Worm (Caenorhabditis elegans) whole organism, mixed stage, embryonic: ENCODE data around the gene mrpl-40.
A peak's percentile ranks its signal among the peaks of the same experiment; 100 is the strongest.

Source experiments
- M03D4.4 ChIP-seq: sonication (generic microtip); optimal IDR thresholded peaks from 2 replicates; lab custom pipeline; 2017; ENCODE audit warnings: mild to moderate bottlenecking, missing genetic modification characterization, missing compliant biosample characterization
- bed-3 ChIP-seq: fragments of 200-800 bp; sonication (Bioruptor generic); optimal IDR thresholded peaks from 3 replicates; lab custom pipeline; 2018; ENCODE audit warnings: mild to moderate bottlenecking, missing genetic modification characterization, moderate library complexity, missing compliant biosample characterization
- blmp-1 ChIP-seq: fragments of 150-350 bp; optimal IDR thresholded peaks from 2 replicates; lab custom pipeline; 2014; ENCODE audit warnings: missing biosample characterization, missing genetic modification characterization
- ceh-39 ChIP-seq: fragments of 150-350 bp; optimal IDR thresholded peaks from 2 replicates; lab custom pipeline; 2014; ENCODE audit warnings: missing biosample characterization, missing genetic modification characterization
- ceh-43 ChIP-seq: fragments of 200-800 bp; sonication (Bioruptor generic); optimal IDR thresholded peaks from 2 replicates; lab custom pipeline; 2018; ENCODE audit warnings: mild to moderate bottlenecking, missing genetic modification characterization, moderate library complexity, missing compliant biosample characterization
- ceh-83 ChIP-seq: fragments of 200-800 bp; sonication (Bioruptor generic); optimal IDR thresholded peaks from 2 replicates; lab custom pipeline; 2018; ENCODE audit warnings: mild to moderate bottlenecking, missing genetic modification characterization, missing compliant biosample characterization
- ces-1 ChIP-seq: fragments of 150-350 bp; optimal IDR thresholded peaks from 2 replicates; lab custom pipeline; 2014; ENCODE audit warnings: missing biosample characterization, missing genetic modification reagents, missing genetic modification characterization
- cnd-1 ChIP-seq: fragments of 200-800 bp; sonication (Bioruptor generic); optimal IDR thresholded peaks from 2 replicates; lab custom pipeline; 2018; ENCODE audit warnings: mild to moderate bottlenecking, missing genetic modification characterization, missing compliant biosample characterization
- drap-1 ChIP-seq: fragments of 200-800 bp; sonication (Bioruptor generic); optimal IDR thresholded peaks from 3 replicates; lab custom pipeline; 2018; ENCODE audit warnings: mild to moderate bottlenecking, missing genetic modification characterization, missing compliant biosample characterization
- elt-1 ChIP-seq: sonication (generic microtip); optimal IDR thresholded peaks from 2 replicates; lab custom pipeline; 2017; ENCODE audit warnings: missing genetic modification characterization, mild to moderate bottlenecking, missing compliant biosample characterization, antibody characterized with exemption, moderate library complexity, borderline replicate concordance; ENCODE audit not compliant: insufficient read depth
- elt-3 ChIP-seq: fragments of 150-350 bp; optimal IDR thresholded peaks from 2 replicates; lab custom pipeline; 2014; ENCODE audit warnings: missing biosample characterization, missing genetic modification characterization
- flh-1 ChIP-seq: fragments of 200-800 bp; sonication (Bioruptor generic); optimal IDR thresholded peaks from 2 replicates; lab custom pipeline; 2018; ENCODE audit warnings: mild to moderate bottlenecking, missing genetic modification characterization, moderate library complexity, missing compliant biosample characterization
- ham-2 ChIP-seq: fragments of 200-800 bp; sonication (Bioruptor generic); optimal IDR thresholded peaks from 2 replicates; lab custom pipeline; 2018; ENCODE audit warnings: mild to moderate bottlenecking, missing genetic modification characterization, missing compliant biosample characterization
- lin-13 ChIP-seq: fragments of 150-350 bp; optimal IDR thresholded peaks from 2 replicates; lab custom pipeline; 2014; ENCODE audit warnings: missing biosample characterization, missing genetic modification characterization
- lin-32 ChIP-seq: fragments of 200-800 bp; sonication (Bioruptor generic); optimal IDR thresholded peaks from 2 replicates; lab custom pipeline; 2018; ENCODE audit warnings: mild to moderate bottlenecking, missing genetic modification characterization, missing compliant biosample characterization
- lsy-2 ChIP-seq: fragments of 150-350 bp; optimal IDR thresholded peaks from 2 replicates; lab custom pipeline; 2014; ENCODE audit warnings: missing biosample characterization, missing genetic modification characterization
- mab-5 ChIP-seq: fragments of 150-350 bp; optimal IDR thresholded peaks from 2 replicates; lab custom pipeline; 2014; ENCODE audit warnings: missing biosample characterization, missing genetic modification characterization
- mep-1 ChIP-seq: fragments of 150-350 bp; optimal IDR thresholded peaks from 2 replicates; lab custom pipeline; 2017; ENCODE audit warnings: missing biosample characterization, missing genetic modification reagents, missing genetic modification characterization, inconsistent platforms
- mls-2 ChIP-seq: sonication (generic microtip); optimal IDR thresholded peaks from 2 replicates; lab custom pipeline; 2016; ENCODE audit warnings: mild to moderate bottlenecking, missing genetic modification characterization, moderate library complexity, missing compliant biosample characterization
- nhr-12 ChIP-seq: fragments of 150-350 bp; optimal IDR thresholded peaks from 2 replicates; lab custom pipeline; 2014; ENCODE audit warnings: missing biosample characterization, missing genetic modification characterization
- nhr-2 ChIP-seq: fragments of 150-350 bp; optimal IDR thresholded peaks from 2 replicates; lab custom pipeline; 2014; ENCODE audit warnings: missing biosample characterization, missing genetic modification characterization
- nhr-237 ChIP-seq: fragments of 150-350 bp; optimal IDR thresholded peaks from 2 replicates; lab custom pipeline; 2014; ENCODE audit warnings: missing biosample characterization, missing genetic modification characterization
- nhr-28 ChIP-seq: fragments of 150-350 bp; optimal IDR thresholded peaks from 2 replicates; lab custom pipeline; 2014; ENCODE audit warnings: missing biosample characterization, missing genetic modification characterization
- nhr-76 ChIP-seq: sonication (generic microtip); optimal IDR thresholded peaks from 2 replicates; lab custom pipeline; 2017; ENCODE audit warnings: missing biosample characterization, missing genetic modification characterization
- pha-4 ChIP-seq: fragments of 150-350 bp; optimal IDR thresholded peaks from 2 replicates; lab custom pipeline; 2018; ENCODE audit warnings: missing biosample characterization, missing genetic modification reagents, missing genetic modification characterization
- sem-2 ChIP-seq: fragments of 200-800 bp; sonication (Bioruptor generic); optimal IDR thresholded peaks from 2 replicates; lab custom pipeline; 2018; ENCODE audit warnings: mild to moderate bottlenecking, missing genetic modification characterization, missing compliant biosample characterization
- tbx-8 ChIP-seq: fragments of 200-800 bp; sonication (Bioruptor generic); optimal IDR thresholded peaks from 2 replicates; lab custom pipeline; 2018; ENCODE audit warnings: mild to moderate bottlenecking, missing genetic modification characterization, moderate library complexity, missing compliant biosample characterization
- unc-120 ChIP-seq: sonication (generic microtip); optimal IDR thresholded peaks from 2 replicates; lab custom pipeline; 2017; ENCODE audit warnings: missing genetic modification characterization, missing compliant biosample characterization; ENCODE audit not compliant: poor library complexity, severe bottlenecking
- unc-39 ChIP-seq: fragments of 150-350 bp; optimal IDR thresholded peaks from 2 replicates; lab custom pipeline; 2014; ENCODE audit warnings: missing biosample characterization, missing genetic modification characterization
- unc-62 ChIP-seq: fragments of 150-350 bp; optimal IDR thresholded peaks from 2 replicates; lab custom pipeline; 2014; ENCODE audit warnings: missing biosample characterization, missing genetic modification reagents, missing genetic modification characterization
- ztf-11 ChIP-seq: fragments of 150-350 bp; optimal IDR thresholded peaks from 2 replicates; lab custom pipeline; 2014; ENCODE audit warnings: missing biosample characterization, missing genetic modification characterization

Gene mrpl-40

ce11 chrIII:87183-87582, at the start of gene mrpl-40, which contains the start of gene F54C4.4:
Gene mrpl-40 (plus strand): TSS chrIII:87559.
Gene F54C4.4 (minus strand): TSS chrIII:87381.
- TF ChIP-seq tbx-8 (no peak), ceh-39 (tag; lab: Kevin White, UChicago) (peak; percentile 79), mep-1 (tag; lab: Kevin White, UChicago) (peak; percentile 41), nhr-2 (no peak), blmp-1 (tag; lab: Kevin White, UChicago) (no peak), pha-4 (tag; lab: Kevin White, UChicago) (peak; percentile 50), lsy-2 (tag; lab: Kevin White, UChicago) (peak; percentile 49), lin-13 (tag; lab: Kevin White, UChicago) (peak; percentile 9), drap-1 (GFP tag; lab: Kevin White, UChicago) (no peak), sem-2 (GFP tag; lab: Kevin White, UChicago) (no peak), nhr-237 (tag; lab: Kevin White, UChicago) (peak; percentile 3), ces-1 (GFP tag; lab: Kevin White, UChicago) (peak; percentile 81)

- TF ChIP-seq M03D4.4 (tag; lab: Kevin White, UChicago) (no peak), flh-1 (GFP tag; lab: Kevin White, UChicago) (no peak), ztf-11 (no peak), unc-39 (tag; lab: Kevin White, UChicago) (no peak), unc-120 (tag; lab: Kevin White, UChicago) (no peak), ham-2 (no peak)
Measured at ce11 chrIII:38117-38516, 49.2 kb upstream of the mrpl-40 start, which contains the start of gene clp-10. Gene clp-10 (minus strand): TSS chrIII:38217.

ce11 chrIII:39516-39915, 47.8 kb upstream of the mrpl-40 start:
- TF ChIP-seq elt-3 (tag; lab: Kevin White, UChicago) (no peak), nhr-2 (peak; percentile 59), unc-120 (tag; lab: Kevin White, UChicago) (no peak), cnd-1 (no peak), mls-2 (peak; percentile 42), ceh-43 (GFP tag; lab: Kevin White, UChicago) (peak; percentile 77), nhr-76 (no peak), sem-2 (GFP tag; lab: Kevin White, UChicago) (no peak), ham-2 (peak; percentile 85), unc-62 (GFP tag; lab: Kevin White, UChicago) (no peak), blmp-1 (tag; lab: Kevin White, UChicago) (no peak), nhr-12 (tag; lab: Kevin White, UChicago) (no peak), drap-1 (GFP tag; lab: Kevin White, UChicago) (no peak)
- TF ChIP-seq, all 35 proteins: peak for 4

- TF ChIP-seq ceh-83 (GFP tag; lab: Kevin White, UChicago), result no peak
- peak; percentile 9 for TF ChIP-seq blmp-1 (tag; lab: Kevin White, UChicago)
Measured at ce11 chrIII:40580-41113, 46.7 kb upstream of the mrpl-40 start, which contains the start of gene col-88. Gene col-88 (plus strand): TSS chrIII:41063.

- TF ChIP-seq cnd-1 (no peak), unc-39 (tag; lab: Kevin White, UChicago) (no peak), flh-1 (GFP tag; lab: Kevin White, UChicago) (no peak), sem-2 (GFP tag; lab: Kevin White, UChicago) (no peak), elt-1 (no peak), lin-13 (tag; lab: Kevin White, UChicago) (no peak), ztf-11 (no peak), nhr-28 (tag; lab: Kevin White, UChicago) (no peak), ham-2 (no peak), unc-120 (tag; lab: Kevin White, UChicago) (no peak), lsy-2 (tag; lab: Kevin White, UChicago) (no peak), drap-1 (GFP tag; lab: Kevin White, UChicago) (no peak), nhr-76 (no peak), blmp-1 (tag; lab: Kevin White, UChicago) (no peak), mls-2 (no peak)
Measured at ce11 chrIII:41484-41883, 45.9 kb upstream of the mrpl-40 start.

- TF ChIP-seq elt-3 (tag; lab: Kevin White, UChicago) (no peak), blmp-1 (tag; lab: Kevin White, UChicago) (no peak), flh-1 (GFP tag; lab: Kevin White, UChicago) (no peak), cnd-1 (no peak), drap-1 (GFP tag; lab: Kevin White, UChicago) (no peak), lin-13 (tag; lab: Kevin White, UChicago) (no peak), M03D4.4 (tag; lab: Kevin White, UChicago) (no peak), bed-3 (no peak), ceh-83 (GFP tag; lab: Kevin White, UChicago) (no peak), mep-1 (tag; lab: Kevin White, UChicago) (no peak), elt-1 (no peak), mab-5 (tag; lab: Kevin White, UChicago) (no peak), unc-39 (tag; lab: Kevin White, UChicago) (no peak), lin-32 (GFP tag; lab: Kevin White, UChicago) (no peak), lsy-2 (tag; lab: Kevin White, UChicago) (no peak)
Measured at ce11 chrIII:42725-43124, 44.6 kb upstream of the mrpl-40 start.
